Fruit fly (Drosophila melanogaster) whole organism, adult: Measurements from ENCODE around the gene CG31286.

Experiments
- CG11617 ChIP-seq: fragments of 200-800 bp; sonication (Bioruptor generic); optimal IDR thresholded peaks from 2 replicates; lab custom pipeline; 2017; ENCODE audit warnings: mild to moderate bottlenecking, missing biosample characterization, missing genetic modification reagents, missing genetic modification characterization
- CG12768 ChIP-seq: fragments of 200-800 bp; sonication (Bioruptor generic); optimal IDR thresholded peaks from 2 replicates; lab custom pipeline; 2017; ENCODE audit warnings: missing biosample characterization, missing genetic modification characterization, mild to moderate bottlenecking, moderate library complexity, missing genetic modification reagents
- CG14711 ChIP-seq: fragments of 200-800 bp; sonication (Bioruptor generic); optimal IDR thresholded peaks from 2 replicates; lab custom pipeline; 2018; ENCODE audit warnings: missing biosample characterization, mild to moderate bottlenecking, missing genetic modification characterization, moderate library complexity
- CG1620 ChIP-seq: fragments of 200-800 bp; sonication (Bioruptor generic); optimal IDR thresholded peaks from 2 replicates; lab custom pipeline; 2016; ENCODE audit warnings: missing biosample characterization, missing genetic modification characterization
- CG33017 ChIP-seq: fragments of 200-800 bp; sonication (Bioruptor generic); optimal IDR thresholded peaks from 2 replicates; lab custom pipeline; 2018; ENCODE audit warnings: missing biosample characterization, mild to moderate bottlenecking, missing genetic modification characterization, moderate library complexity
- CG5204 ChIP-seq: fragments of 200-800 bp; sonication (Bioruptor generic); optimal IDR thresholded peaks from 2 replicates; lab custom pipeline; 2016; ENCODE audit warnings: missing biosample characterization, missing genetic modification characterization
- CG7045 ChIP-seq: fragments of 200-800 bp; sonication (Bioruptor generic); optimal IDR thresholded peaks from 2 replicates; lab custom pipeline; 2017; ENCODE audit warnings: missing biosample characterization, mild to moderate bottlenecking, missing genetic modification characterization
- CG7101 ChIP-seq: fragments of 200-800 bp; sonication (Bioruptor generic); optimal IDR thresholded peaks from 2 replicates; lab custom pipeline; 2018; ENCODE audit warnings: missing biosample characterization, mild to moderate bottlenecking, missing genetic modification characterization, moderate library complexity
- Clk ChIP-seq: fragments of 200-800 bp; sonication (Bioruptor generic); optimal IDR thresholded peaks from 2 replicates; lab custom pipeline; 2017; ENCODE audit warnings: missing biosample characterization, missing genetic modification characterization
- Crg-1 ChIP-seq: fragments of 200-800 bp; sonication (Bioruptor generic); optimal IDR thresholded peaks from 2 replicates; lab custom pipeline; 2016; ENCODE audit warnings: missing biosample characterization, missing genetic modification characterization
- Hr96 ChIP-seq: fragments of 200-800 bp; sonication (Bioruptor generic); optimal IDR thresholded peaks from 2 replicates; lab custom pipeline; 2016; ENCODE audit warnings: missing biosample characterization, missing genetic modification characterization
- Mnt ChIP-seq: fragments of 200-800 bp; sonication (Bioruptor generic); optimal IDR thresholded peaks from 2 replicates; lab custom pipeline; 2016; ENCODE audit warnings: missing biosample characterization, mild to moderate bottlenecking, missing genetic modification characterization
- bab1 ChIP-seq: fragments of 200-800 bp; sonication (Bioruptor generic); optimal IDR thresholded peaks from 3 replicates; lab custom pipeline; 2019; ENCODE audit warnings: missing biosample characterization, mild to moderate bottlenecking, missing genetic modification characterization, moderate library complexity
- cic ChIP-seq: fragments of 200-800 bp; sonication (Bioruptor generic); optimal IDR thresholded peaks from 2 replicates; lab custom pipeline; 2017; ENCODE audit warnings: missing biosample characterization, mild to moderate bottlenecking, missing genetic modification characterization, moderate library complexity
- cnc ChIP-seq, 2 experiments: fragments of >200 bp; optimal IDR thresholded peaks; 2 replicates each; lab custom pipeline; 2017
- kay ChIP-seq: fragments of 200-800 bp; sonication (Bioruptor generic); peaks from one replicate; lab custom pipeline; 2016; ENCODE audit warnings: missing biosample characterization, missing genetic modification characterization, borderline replicate concordance
- ovo ChIP-seq: fragments of 200-800 bp; sonication (Bioruptor generic); optimal IDR thresholded peaks from 2 replicates; lab custom pipeline; 2016; ENCODE audit warnings: missing biosample characterization, missing genetic modification characterization
- pad ChIP-seq: fragments of 200-800 bp; sonication (Bioruptor generic); optimal IDR thresholded peaks from 3 replicates; lab custom pipeline; 2017; ENCODE audit warnings: missing biosample characterization, missing genetic modification characterization, mild to moderate bottlenecking, moderate library complexity, missing genetic modification reagents
- tj ChIP-seq: fragments of 200-800 bp; sonication (Bioruptor generic); optimal IDR thresholded peaks from 3 replicates; lab custom pipeline; 2017; ENCODE audit warnings: missing biosample characterization, mild to moderate bottlenecking, missing genetic modification characterization, moderate library complexity
- toe ChIP-seq: fragments of 200-800 bp; sonication (Bioruptor generic); optimal IDR thresholded peaks from 2 replicates; lab custom pipeline; 2016; ENCODE audit warnings: missing biosample characterization, missing genetic modification characterization

CG31286 gene

DNA sequence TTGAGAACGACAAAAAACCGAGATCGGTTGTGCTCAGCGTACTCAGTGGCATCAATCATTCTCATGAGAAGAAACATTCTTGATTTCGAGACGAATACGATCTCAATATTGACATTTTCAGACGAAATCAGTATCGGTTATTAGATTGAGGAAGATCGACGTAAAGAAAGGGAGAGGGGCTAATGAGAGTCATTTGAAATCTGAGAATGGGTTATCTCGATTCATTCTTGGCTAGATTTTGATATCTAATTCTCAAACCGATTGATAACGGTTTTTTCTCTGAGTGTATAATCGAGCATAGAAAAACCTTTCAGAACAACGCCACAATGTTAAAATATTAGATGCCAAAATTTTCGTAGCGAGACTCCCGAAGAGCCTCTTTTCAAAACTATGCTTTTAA lies at the start of gene CG31286:
CG31286 (plus strand) TSS at position 301 of the 400 bp plus-strand sequence.
- TF ChIP-seq cic (GFP tag; lab: Kevin White, UChicago) (no peak), CG14711 (tag; lab: Kevin White, UChicago) (no peak), kay (GFP tag; lab: Kevin White, UChicago) (no peak), CG33017 (tag; lab: Kevin White, UChicago) (no peak), bab1 (GFP tag; lab: Kevin White, UChicago) (no peak), CG12768 (GFP tag; lab: Kevin White, UChicago) (no peak), Mnt (GFP tag; lab: Kevin White, UChicago) (no peak), CG1620 (no peak), CG11617 (no peak), Hr96 (GFP tag; lab: Kevin White, UChicago) (no peak), ovo (GFP tag; lab: Kevin White, UChicago) (no peak), Clk (GFP tag; lab: Kevin White, UChicago) (no peak), CG7045 (GFP tag; lab: Kevin White, UChicago) (no peak), toe (GFP tag; lab: Kevin White, UChicago) (no peak), tj (GFP tag; lab: Kevin White, UChicago) (no peak)

DNA sequence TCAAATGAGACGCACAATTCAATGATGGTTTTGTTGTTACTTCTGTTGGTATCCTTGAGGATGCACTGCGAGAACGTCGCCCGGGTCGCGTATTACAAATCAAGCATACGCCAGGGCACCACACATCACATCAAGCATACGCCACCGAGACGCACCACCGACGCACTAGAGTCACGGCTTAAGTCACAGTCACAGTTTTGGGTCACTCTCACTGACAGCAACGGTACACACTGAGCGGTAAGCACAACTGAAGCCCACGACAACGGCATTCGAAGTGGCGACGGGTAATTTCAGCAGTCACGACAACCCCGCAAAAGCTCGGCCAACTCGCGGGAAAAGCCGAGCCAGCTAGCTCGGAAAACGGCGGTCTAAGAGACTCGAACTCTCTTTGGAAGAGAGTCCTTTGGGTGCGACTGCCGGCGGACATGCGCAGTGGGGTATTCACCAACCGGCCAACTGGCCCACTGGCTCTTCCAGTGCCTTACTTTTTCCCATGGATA lies 47.9 kb upstream of the CG31286 start, which contains the start of gene dpr11:
dpr11 (minus strand) TSS at position 263 of the 500 bp plus-strand sequence.
- no peak for TF ChIP-seq ovo (GFP tag; lab: Kevin White, UChicago)
- TF ChIP-seq Hr96 (GFP tag; lab: Kevin White, UChicago), result no peak
- TF ChIP-seq CG7101, result no peak

DNA sequence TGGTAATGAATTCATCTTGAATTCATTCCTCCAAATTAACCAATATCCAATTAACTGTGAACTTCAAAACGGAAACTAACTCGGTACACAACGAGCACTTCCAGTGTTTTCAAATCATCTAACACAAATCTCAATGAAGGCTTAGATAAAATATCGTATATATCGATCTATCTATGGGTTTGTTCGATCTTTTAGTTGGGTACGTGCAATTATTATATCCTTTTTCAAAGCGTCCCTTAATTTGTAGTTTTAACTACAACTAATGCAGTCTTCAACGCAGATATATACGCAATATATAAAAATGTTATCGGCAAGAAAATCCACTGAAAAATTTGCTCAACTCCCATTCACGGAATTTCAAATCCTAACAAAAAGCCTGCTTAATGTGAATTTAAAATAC lies 43.1 kb upstream of the CG31286 start, which contains the start of gene CG1138:
CG1138 (minus strand) TSS at position 101 of the 400 bp plus-strand sequence.
- no peak for TF ChIP-seq Hr96 (GFP tag; lab: Kevin White, UChicago)
- no peak for TF ChIP-seq CG12768 (GFP tag; lab: Kevin White, UChicago)
- no peak for TF ChIP-seq toe (GFP tag; lab: Kevin White, UChicago)
- no peak for TF ChIP-seq Crg-1 (GFP tag; lab: Kevin White, UChicago)
- TF ChIP-seq tj (GFP tag; lab: Kevin White, UChicago), result no peak
- no peak for TF ChIP-seq cic (GFP tag; lab: Kevin White, UChicago)
- TF ChIP-seq ovo (GFP tag; lab: Kevin White, UChicago), result no peak
- no peak for TF ChIP-seq Clk (GFP tag; lab: Kevin White, UChicago)
- no peak for TF ChIP-seq CG5204
- TF ChIP-seq CG11617, result no peak
- no peak for TF ChIP-seq cnc (optimal IDR thresholded peaks at IDR 0.05; lab: Kevin White, UChicago)
- TF ChIP-seq CG1620, result no peak
- no peak for TF ChIP-seq kay (GFP tag; lab: Kevin White, UChicago)
- TF ChIP-seq CG33017 (tag; lab: Kevin White, UChicago), result no peak

DNA sequence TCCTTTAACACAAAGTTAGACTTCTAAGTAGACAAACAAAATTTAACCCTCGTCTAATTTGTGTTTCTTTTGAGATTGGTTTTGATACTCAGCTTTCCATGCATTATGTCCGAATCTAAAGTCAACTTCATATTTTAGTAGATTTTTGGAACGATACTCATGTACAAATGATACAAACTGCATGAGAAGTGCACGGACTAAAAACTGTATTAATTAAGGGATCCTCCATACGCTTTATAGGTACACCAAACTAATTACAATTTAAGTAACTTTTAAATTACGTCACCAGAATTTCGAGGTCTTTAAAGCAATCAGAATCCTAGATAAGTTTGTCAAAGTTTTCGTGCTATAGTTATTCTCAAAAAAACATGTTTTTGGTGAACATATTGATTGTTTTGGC lies 40.1 kb upstream of the CG31286 start, which contains the start of gene CG31482:
CG31482 (plus strand) TSS at position 301 of the 400 bp plus-strand sequence.
- TF ChIP-seq cic (GFP tag; lab: Kevin White, UChicago) (no peak), bab1 (GFP tag; lab: Kevin White, UChicago) (no peak), CG12768 (GFP tag; lab: Kevin White, UChicago) (no peak), Clk (GFP tag; lab: Kevin White, UChicago) (no peak), kay (GFP tag; lab: Kevin White, UChicago) (no peak), Mnt (GFP tag; lab: Kevin White, UChicago) (no peak), pad (GFP tag; lab: Kevin White, UChicago) (no peak)

DNA sequence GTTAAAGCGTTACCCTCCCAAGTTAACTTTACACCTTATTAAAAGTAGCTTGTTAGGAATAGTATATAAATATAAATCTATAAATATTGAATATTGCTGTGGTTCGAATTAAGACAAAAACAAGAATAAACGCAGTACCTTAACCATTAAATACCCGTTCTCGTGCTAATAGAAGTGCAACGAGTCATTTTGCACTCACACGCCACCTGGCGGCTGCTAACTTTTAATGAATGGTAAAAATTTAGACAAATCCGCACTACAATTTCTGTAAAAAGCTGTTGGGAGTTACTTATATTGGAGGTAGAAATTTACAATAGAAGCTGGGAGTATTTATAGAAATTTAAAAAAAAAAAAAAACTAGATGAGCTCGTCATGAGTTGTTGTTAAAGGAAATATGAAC lies 35.9 kb upstream of the CG31286 start:
- TF ChIP-seq Mnt (GFP tag; lab: Kevin White, UChicago) (no peak), CG12768 (GFP tag; lab: Kevin White, UChicago) (no peak), cic (GFP tag; lab: Kevin White, UChicago) (no peak), CG1620 (no peak), tj (GFP tag; lab: Kevin White, UChicago) (no peak), CG7045 (GFP tag; lab: Kevin White, UChicago) (no peak), pad (GFP tag; lab: Kevin White, UChicago) (no peak)

DNA sequence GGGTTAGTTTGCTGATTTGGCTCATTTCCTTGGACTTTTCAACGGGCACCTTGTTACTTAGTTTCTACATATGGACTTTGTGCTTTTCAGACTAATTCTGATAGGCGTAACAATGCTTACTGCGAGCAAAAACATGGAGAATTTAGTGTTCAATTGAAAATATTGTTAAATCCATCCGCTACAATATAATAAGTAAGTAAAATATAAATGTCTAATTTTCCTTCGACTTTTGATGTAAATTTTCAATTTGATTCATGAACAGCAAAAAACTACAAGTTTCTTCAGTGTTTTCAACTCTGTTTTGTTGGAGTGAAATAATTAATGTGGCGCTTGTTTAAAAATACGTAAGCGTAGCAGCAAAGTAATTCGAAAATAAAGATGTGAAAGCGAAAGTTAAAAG lies 32.2 kb upstream of the CG31286 start, which contains the start of gene glob2:
glob2 (minus strand) TSS at position 101 of the 400 bp plus-strand sequence.
- TF ChIP-seq CG12768 (GFP tag; lab: Kevin White, UChicago) (no peak), CG1620 (no peak), tj (GFP tag; lab: Kevin White, UChicago) (no peak), cnc (optimal IDR thresholded peaks at IDR 0.05; lab: Kevin White, UChicago) (no peak), Hr96 (GFP tag; lab: Kevin White, UChicago) (no peak), kay (GFP tag; lab: Kevin White, UChicago) (no peak), bab1 (GFP tag; lab: Kevin White, UChicago) (no peak), CG14711 (tag; lab: Kevin White, UChicago) (no peak), Clk (GFP tag; lab: Kevin White, UChicago) (no peak), Mnt (GFP tag; lab: Kevin White, UChicago) (no peak), ovo (GFP tag; lab: Kevin White, UChicago) (no peak), toe (GFP tag; lab: Kevin White, UChicago) (no peak)
